Worm (Caenorhabditis elegans) whole organism, L2 larva: Measurements from ENCODE around the gene F44D12.6.

Source experiments
- F13H6.1 ChIP-seq: sonication (generic microtip); optimal IDR thresholded peaks from 2 replicates; lab custom pipeline; 2016; ENCODE audit warnings: missing genetic modification characterization, missing compliant biosample characterization
- R02D3.7 ChIP-seq: fragments of 150-350 bp; optimal IDR thresholded peaks from 2 replicates; lab custom pipeline; 2014; ENCODE audit warnings: missing biosample characterization, missing genetic modification characterization
- alr-1 ChIP-seq: fragments of 150-350 bp; optimal IDR thresholded peaks from 2 replicates; lab custom pipeline; 2014; ENCODE audit warnings: missing biosample characterization, missing genetic modification characterization
- ceh-16 ChIP-seq: fragments of 150-350 bp; optimal IDR thresholded peaks from 2 replicates; lab custom pipeline; 2014; ENCODE audit warnings: missing biosample characterization, missing genetic modification characterization
- crh-2 ChIP-seq: sonication (generic microtip); optimal IDR thresholded peaks from 2 replicates; lab custom pipeline; 2017; ENCODE audit warnings: missing biosample characterization, missing genetic modification characterization
- egl-27 ChIP-seq: sonication (generic microtip); optimal IDR thresholded peaks from 3 replicates; lab custom pipeline; 2017; ENCODE audit warnings: missing biosample characterization, missing genetic modification reagents, missing genetic modification characterization
- fos-1 ChIP-seq: fragments of 150-350 bp; optimal IDR thresholded peaks from 2 replicates; lab custom pipeline; 2014; ENCODE audit warnings: missing biosample characterization, missing genetic modification characterization
- gmeb-1 ChIP-seq: fragments of 150-350 bp; optimal IDR thresholded peaks from 2 replicates; lab custom pipeline; 2014; ENCODE audit warnings: missing biosample characterization, missing genetic modification characterization
- lin-11 ChIP-seq: fragments of 150-350 bp; sonication (generic microtip); optimal IDR thresholded peaks from 2 replicates; lab custom pipeline; 2014; ENCODE audit warnings: missing biosample characterization, missing genetic modification characterization, inconsistent platforms, mixed read lengths
- lin-13 ChIP-seq: fragments of 150-350 bp; optimal IDR thresholded peaks from 2 replicates; lab custom pipeline; 2014; ENCODE audit warnings: missing biosample characterization, missing genetic modification reagents, missing genetic modification characterization
- lin-39 ChIP-seq: fragments of 150-350 bp; optimal IDR thresholded peaks from 2 replicates; lab custom pipeline; 2014; ENCODE audit warnings: missing biosample characterization, missing genetic modification reagents, missing genetic modification characterization
- lsy-2 ChIP-seq, 2 experiments: fragments of 150-350 bp in 1 of 2; sonication (generic microtip) in 1 of 2; optimal IDR thresholded peaks; 2 replicates each; lab custom pipeline; 2014 to 2017; ENCODE audit warnings: missing biosample characterization in 2 of 2, missing genetic modification characterization in 2 of 2
- mbf-1 ChIP-seq: sonication (generic microtip); optimal IDR thresholded peaks from 2 replicates; lab custom pipeline; 2017; ENCODE audit warnings: missing biosample characterization, missing genetic modification characterization
- mdl-1 ChIP-seq, 2 experiments: fragments of 150-350 bp in 1 of 2; sonication (generic microtip) in 1 of 2; optimal IDR thresholded peaks; 2 replicates each; lab custom pipeline; 2017; ENCODE audit warnings: missing biosample characterization in 2 of 2, missing genetic modification characterization in 2 of 2
- nhr-10 ChIP-seq: sonication (generic microtip); optimal IDR thresholded peaks from 2 replicates; lab custom pipeline; 2017; ENCODE audit warnings: missing biosample characterization, missing genetic modification characterization
- nhr-11 ChIP-seq: fragments of 150-350 bp; optimal IDR thresholded peaks from 2 replicates; lab custom pipeline; 2014; ENCODE audit warnings: missing biosample characterization, missing genetic modification characterization
- nhr-12 ChIP-seq: fragments of 150-350 bp; optimal IDR thresholded peaks from 2 replicates; lab custom pipeline; 2014; ENCODE audit warnings: missing biosample characterization, missing genetic modification characterization
- nhr-21 ChIP-seq: fragments of 150-350 bp; optimal IDR thresholded peaks from 2 replicates; lab custom pipeline; 2014; ENCODE audit warnings: missing biosample characterization, missing genetic modification characterization
- nhr-23 ChIP-seq: fragments of 150-350 bp; optimal IDR thresholded peaks from 2 replicates; lab custom pipeline; 2014; ENCODE audit warnings: missing biosample characterization, missing genetic modification reagents, missing genetic modification characterization
- nhr-237 ChIP-seq: fragments of 150-350 bp; optimal IDR thresholded peaks from 2 replicates; lab custom pipeline; 2014; ENCODE audit warnings: missing biosample characterization, missing genetic modification characterization
- nhr-25 ChIP-seq: fragments of 150-350 bp; sonication (generic microtip); optimal IDR thresholded peaks from 3 replicates; lab custom pipeline; 2014; ENCODE audit warnings: missing biosample characterization, missing genetic modification characterization
- nhr-6 ChIP-seq: fragments of 150-350 bp; optimal IDR thresholded peaks from 2 replicates; lab custom pipeline; 2014; ENCODE audit warnings: missing biosample characterization, missing genetic modification characterization
- peb-1 ChIP-seq: fragments of 150-350 bp; optimal IDR thresholded peaks from 2 replicates; lab custom pipeline; 2014; ENCODE audit warnings: missing biosample characterization, missing genetic modification characterization
- sem-4 ChIP-seq: fragments of 150-350 bp; optimal IDR thresholded peaks from 2 replicates; lab custom pipeline; 2014; ENCODE audit warnings: missing biosample characterization, missing genetic modification reagents, missing genetic modification characterization
- sma-3 ChIP-seq: sonication (generic microtip); optimal IDR thresholded peaks from 2 replicates; lab custom pipeline; 2016; ENCODE audit warnings: missing genetic modification reagents, missing genetic modification characterization, missing compliant biosample characterization
- sma-9 ChIP-seq, 2 experiments: fragments of 150-350 bp in 1 of 2; sonication (generic microtip) in 1 of 2; optimal IDR thresholded peaks; 2 replicates each; lab custom pipeline; 2014 to 2016; ENCODE audit warnings: missing genetic modification characterization in 2 of 2, mild to moderate bottlenecking in 1 of 2, missing biosample characterization in 1 of 2, missing compliant biosample characterization in 1 of 2, missing genetic modification reagents in 1 of 2, moderate library complexity in 1 of 2
- snpc-4 ChIP-seq: fragments of 150-350 bp; optimal IDR thresholded peaks from 2 replicates; lab custom pipeline; 2014; ENCODE audit warnings: missing biosample characterization, missing genetic modification characterization
- unc-39 ChIP-seq: fragments of 150-350 bp; optimal IDR thresholded peaks from 2 replicates; lab custom pipeline; 2014; ENCODE audit warnings: missing biosample characterization, missing genetic modification characterization
- unc-55 ChIP-seq: fragments of 150-350 bp; sonication (generic microtip); optimal IDR thresholded peaks from 3 replicates; lab custom pipeline; 2014; ENCODE audit warnings: missing biosample characterization, missing genetic modification reagents, missing genetic modification characterization
- unc-62 ChIP-seq: fragments of 150-350 bp; optimal IDR thresholded peaks from 2 replicates; lab custom pipeline; 2014; ENCODE audit warnings: missing biosample characterization, missing genetic modification reagents, missing genetic modification characterization
- ztf-1 ChIP-seq: fragments of 200-800 bp; sonication (Bioruptor generic); conservative IDR thresholded peaks from 2 replicates; pipeline ENCODE4 v1.3.6; 2022; ENCODE audit warnings: missing genetic modification characterization, missing compliant biosample characterization
- ztf-11 ChIP-seq: sonication (generic microtip); optimal IDR thresholded peaks from 2 replicates; lab custom pipeline; 2017; ENCODE audit warnings: missing biosample characterization, missing genetic modification characterization

The F44D12.6 gene

ce11 chrIV:10009536-10009935 is 23.6 kb upstream of the F44D12.6 start, which contains the start of gene magu-4:
Gene magu-4 (plus strand): TSS chrIV:10009753.
- TF ChIP-seq alr-1 (tag; lab: Kevin White, UChicago) (no peak), nhr-25 (peak; percentile 17), lin-39 (tag; lab: Kevin White, UChicago) (no peak), unc-62 (no peak)
- TF ChIP-seq, all 48 proteins: peak for 1

- TF ChIP-seq ztf-1 (GFP tag; lab: Robert Waterston, UW), result no peak
- TF ChIP-seq lin-39 (tag; lab: Kevin White, UChicago), result no peak
- TF ChIP-seq nhr-6 (tag; lab: Kevin White, UChicago), result no peak
Observed at ce11 chrIV:10016977-10017376, 16.2 kb upstream of the F44D12.6 start, which contains the start of gene ent-7. Gene ent-7 (plus strand): TSS chrIV:10017277.

- TF ChIP-seq nhr-12 (no peak), fos-1 (tag; lab: Kevin White, UChicago) (peak; percentile 7)
Observed at ce11 chrIV:10017633-10018032, 15.5 kb upstream of the F44D12.6 start, which contains the start of gene F44D12.2. Gene F44D12.2 (minus strand): TSS chrIV:10017733.

- TF ChIP-seq nhr-23 (no peak), ceh-16 (tag; lab: Kevin White, UChicago) (no peak), sma-3 (GFP tag; lab: Kevin White, UChicago) (no peak), crh-2 (tag; lab: Kevin White, UChicago) (no peak), lin-11 (tag; lab: Kevin White, UChicago) (no peak), nhr-25 (no peak), F13H6.1 (tag; lab: Kevin White, UChicago) (no peak), peb-1 (tag; lab: Kevin White, UChicago) (no peak), mdl-1 (tag; optimal IDR thresholded peaks at IDR 0.05; lab: Kevin White, UChicago) (no peak)
Observed at ce11 chrIV:10021283-10021682, 11.9 kb upstream of the F44D12.6 start, which contains the start of gene F44D12.19. Gene F44D12.19 (plus strand): TSS chrIV:10021583.

DNA sequence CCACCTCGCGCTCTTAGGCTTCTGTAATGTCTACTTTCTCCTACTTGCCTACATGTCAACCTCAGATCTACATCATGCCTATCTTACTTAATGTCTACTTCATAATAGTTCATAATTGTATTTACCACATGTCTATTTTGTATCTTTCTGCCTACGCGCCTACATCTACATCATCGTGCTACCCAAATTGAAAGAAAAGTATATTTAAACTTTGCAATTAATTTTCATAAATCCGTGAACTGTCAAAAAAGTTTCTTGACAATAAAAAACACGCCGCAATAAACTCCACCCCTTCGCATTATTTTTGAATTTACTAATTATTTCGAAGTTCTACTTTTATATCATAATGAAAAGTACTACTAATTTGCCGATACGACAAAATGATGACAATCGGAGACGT is 10.2 kb upstream of the F44D12.6 start, which contains the start of gene F44D12.8:
Gene F44D12.8 (plus strand): TSS at position 301 of the 400 bp plus-strand sequence.
- no peak for TF ChIP-seq nhr-21
- no peak for TF ChIP-seq unc-62
- TF ChIP-seq lin-13 (GFP tag; lab: Kevin White, UChicago), result no peak
- TF ChIP-seq sma-9 (GFP tag; optimal IDR thresholded peaks at IDR 0.05; lab: Kevin White, UChicago), result no peak
- TF ChIP-seq sma-9 (tag; optimal IDR thresholded peaks at IDR 0.05; lab: Kevin White, UChicago), result no peak

DNA sequence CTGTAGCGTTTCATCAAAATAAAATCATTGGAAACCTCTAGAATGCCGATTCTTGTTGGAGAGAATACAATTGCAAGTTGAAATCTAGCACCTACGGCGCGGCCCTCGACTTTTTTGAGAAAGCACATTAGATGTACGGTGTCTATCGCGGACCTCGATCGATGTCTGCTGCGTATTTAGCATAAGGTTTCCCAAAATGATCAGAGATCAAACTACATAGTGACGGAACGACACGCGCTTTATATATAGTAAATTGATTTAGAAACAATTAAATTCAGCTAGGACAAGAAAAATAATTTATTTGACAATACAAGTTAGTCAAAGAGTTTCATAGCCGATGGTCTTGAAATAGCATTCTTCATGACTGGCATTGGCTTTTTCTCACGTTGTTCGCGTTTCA is 7.0 kb upstream of the F44D12.6 start:
- TF ChIP-seq F13H6.1 (tag; lab: Kevin White, UChicago) (no peak), lin-13 (GFP tag; lab: Kevin White, UChicago) (no peak), crh-2 (tag; lab: Kevin White, UChicago) (no peak), unc-55 (GFP tag; lab: Kevin White, UChicago) (no peak), snpc-4 (tag; lab: Kevin White, UChicago) (no peak), mbf-1 (tag; lab: Kevin White, UChicago) (no peak), nhr-237 (no peak), lsy-2 (tag; optimal IDR thresholded peaks at IDR 0.05; lab: Kevin White, UChicago) (no peak), ceh-16 (tag; lab: Kevin White, UChicago) (no peak), sma-3 (GFP tag; lab: Kevin White, UChicago) (no peak), R02D3.7 (tag; lab: Kevin White, UChicago) (no peak), gmeb-1 (tag; lab: Kevin White, UChicago) (no peak), lin-11 (tag; lab: Kevin White, UChicago) (no peak), nhr-10 (tag; lab: Kevin White, UChicago) (no peak), sma-9 (GFP tag; optimal IDR thresholded peaks at IDR 0.05; lab: Kevin White, UChicago) (no peak), sma-9 (tag; optimal IDR thresholded peaks at IDR 0.05; lab: Kevin White, UChicago) (no peak)

DNA sequence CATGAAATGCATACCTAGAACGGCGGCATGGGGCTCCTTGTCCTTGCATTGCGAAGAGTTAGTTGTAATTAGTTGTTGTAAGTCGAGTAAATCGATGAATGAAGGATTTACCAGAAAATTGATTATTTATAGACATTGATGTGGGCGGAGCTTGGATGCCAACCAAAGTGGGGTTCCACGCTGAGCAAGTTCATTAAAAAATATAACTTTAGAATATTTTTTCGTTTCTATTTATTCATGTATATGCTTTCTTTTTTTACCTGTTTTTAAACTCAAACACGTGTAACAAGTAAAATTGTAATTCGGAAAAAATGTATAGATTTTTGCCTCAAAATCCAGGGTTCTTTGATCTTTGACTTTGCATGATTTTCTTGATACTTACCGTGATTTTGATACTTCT is 5.6 kb upstream of the F44D12.6 start, which contains the start of gene gipc-2:
Gene gipc-2 (minus strand): TSS at position 101 of the 400 bp plus-strand sequence.
- no peak for TF ChIP-seq nhr-25
- no peak for TF ChIP-seq crh-2 (tag; lab: Kevin White, UChicago)
- TF ChIP-seq lin-13 (GFP tag; lab: Kevin White, UChicago), result no peak
- TF ChIP-seq snpc-4 (tag; lab: Kevin White, UChicago), result no peak
- TF ChIP-seq nhr-23, result no peak
- no peak for TF ChIP-seq nhr-11 (tag; lab: Kevin White, UChicago)
- no peak for TF ChIP-seq ztf-11 (tag; lab: Kevin White, UChicago)
- no peak for TF ChIP-seq sem-4 (tag; lab: Kevin White, UChicago)
- TF ChIP-seq unc-39 (tag; lab: Kevin White, UChicago), result no peak
- no peak for TF ChIP-seq sma-9 (GFP tag; optimal IDR thresholded peaks at IDR 0.05; lab: Kevin White, UChicago)
- no peak for TF ChIP-seq sma-9 (tag; optimal IDR thresholded peaks at IDR 0.05; lab: Kevin White, UChicago)
- no peak for TF ChIP-seq egl-27 (tag; lab: Kevin White, UChicago)
